Worm (Caenorhabditis elegans) whole organism, L4 larva: ENCODE data around the gene Y15E3A.5.
A peak's percentile ranks its signal among the peaks of the same experiment; 100 is the strongest.

Experiments used
- F10B5.3 ChIP-seq: sonication (generic microtip); optimal IDR thresholded peaks from 2 replicates; lab custom pipeline; 2016; ENCODE audit warnings: mild to moderate bottlenecking, missing genetic modification characterization, missing compliant biosample characterization
- F37D6.2 ChIP-seq: sonication (generic microtip); optimal IDR thresholded peaks from 2 replicates; lab custom pipeline; 2016; ENCODE audit warnings: mild to moderate bottlenecking, missing genetic modification characterization, missing compliant biosample characterization
- R02D3.7 ChIP-seq: fragments of 150-350 bp; sonication (generic microtip); optimal IDR thresholded peaks from 3 replicates; lab custom pipeline; 2014; ENCODE audit warnings: missing biosample characterization, missing genetic modification characterization
- T20F7.1 ChIP-seq: fragments of 200-800 bp; sonication (Bioruptor generic); optimal IDR thresholded peaks from 2 replicates; lab custom pipeline; 2018; ENCODE audit warnings: mild to moderate bottlenecking, missing genetic modification characterization, missing compliant biosample characterization
- Y105C5A.15 ChIP-seq: fragments of 200-800 bp; sonication (Bioruptor generic); IDR thresholded peaks from 2 replicates; pipeline ENCODE4 v1.3.6; 2022; ENCODE audit warnings: missing genetic modification characterization, missing compliant biosample characterization
- Y48G9A.11 ChIP-seq: fragments of 200-800 bp; sonication (Bioruptor generic); IDR thresholded peaks from 2 replicates; pipeline ENCODE4 v1.3.6; 2022; ENCODE audit warnings: missing genetic modification reagents, missing genetic modification characterization, missing compliant biosample characterization
- Y75B8A.6 ChIP-seq: fragments of 200-800 bp; sonication (Bioruptor generic); IDR thresholded peaks from 2 replicates; pipeline ENCODE4 v1.3.6; 2022; ENCODE audit warnings: missing genetic modification reagents, missing genetic modification characterization, missing compliant biosample characterization
- ZK546.5 ChIP-seq, 2 experiments: sonication (generic microtip); optimal IDR thresholded peaks; 2 replicates each; lab custom pipeline; 2017; ENCODE audit warnings: missing biosample characterization in 2 of 2, missing genetic modification characterization in 2 of 2
- aly-2 ChIP-seq: sonication (generic microtip); optimal IDR thresholded peaks from 2 replicates; lab custom pipeline; 2018; ENCODE audit warnings: missing biosample characterization, missing genetic modification characterization
- arid-1 ChIP-seq: fragments of 200-800 bp; sonication (Bioruptor generic); conservative IDR thresholded peaks from 2 replicates; pipeline ENCODE4 v1.3.6; 2022; ENCODE audit warnings: missing genetic modification reagents, missing genetic modification characterization, missing compliant biosample characterization
- attf-4 ChIP-seq: sonication (generic microtip); optimal IDR thresholded peaks from 3 replicates; lab custom pipeline; 2017; ENCODE audit warnings: missing biosample characterization, missing genetic modification characterization
- ceh-28 ChIP-seq: fragments of 150-350 bp; optimal IDR thresholded peaks from 2 replicates; lab custom pipeline; 2014; ENCODE audit warnings: missing biosample characterization, missing genetic modification reagents, missing genetic modification characterization
- ceh-44 ChIP-seq: fragments of 200-800 bp; sonication (Bioruptor generic); IDR thresholded peaks from 2 replicates; pipeline ENCODE4 v1.3.6; 2022; ENCODE audit warnings: missing genetic modification reagents, missing genetic modification characterization, missing compliant biosample characterization
- ces-1 ChIP-seq: fragments of 150-350 bp; sonication (generic microtip); optimal IDR thresholded peaks from 4 replicates; lab custom pipeline; 2014; ENCODE audit warnings: missing biosample characterization, missing genetic modification reagents, missing genetic modification characterization
- daf-16 ChIP-seq, 3 experiments: sonication (generic microtip); optimal IDR thresholded peaks; 2 replicates each; lab custom pipeline; 2016 to 2017; ENCODE audit warnings: missing genetic modification characterization in 3 of 3, missing genetic modification reagents in 3 of 3, mild to moderate bottlenecking in 2 of 3, missing compliant biosample characterization in 2 of 3, missing biosample characterization in 1 of 3, moderate library complexity in 1 of 3
- dmd-6 ChIP-seq: fragments of 200-800 bp; sonication (Bioruptor generic); IDR thresholded peaks from 2 replicates; pipeline ENCODE4 v1.3.6; 2022; ENCODE audit warnings: missing genetic modification reagents, missing genetic modification characterization, missing compliant biosample characterization
- duxl-1 ChIP-seq: sonication (generic microtip); optimal IDR thresholded peaks from 2 replicates; lab custom pipeline; 2016; ENCODE audit warnings: mild to moderate bottlenecking, missing genetic modification characterization, moderate library complexity, missing compliant biosample characterization; ENCODE audit not compliant: poor library complexity
- gei-8 ChIP-seq: fragments of 200-800 bp; sonication (Bioruptor generic); optimal IDR thresholded peaks from 2 replicates; lab custom pipeline; 2018; ENCODE audit warnings: mild to moderate bottlenecking, missing genetic modification characterization, missing compliant biosample characterization
- hlh-11 ChIP-seq: fragments of 200-800 bp; sonication (Bioruptor generic); optimal IDR thresholded peaks from 2 replicates; lab custom pipeline; 2018; ENCODE audit warnings: mild to moderate bottlenecking, missing genetic modification characterization, missing compliant biosample characterization
- jun-1 ChIP-seq: fragments of 150-350 bp; optimal IDR thresholded peaks from 2 replicates; lab custom pipeline; 2014; ENCODE audit warnings: missing biosample characterization, missing genetic modification reagents, missing genetic modification characterization
- lim-7 ChIP-seq: fragments of 200-800 bp; sonication (Bioruptor generic); IDR thresholded peaks from 2 replicates; pipeline ENCODE4 v1.3.6; 2022; ENCODE audit warnings: missing genetic modification characterization, missing compliant biosample characterization
- lin-13 ChIP-seq: fragments of 150-350 bp; optimal IDR thresholded peaks from 2 replicates; lab custom pipeline; 2014; ENCODE audit warnings: missing biosample characterization, missing genetic modification reagents, missing genetic modification characterization
- lin-29 ChIP-seq: fragments of 200-800 bp; sonication (Bioruptor generic); IDR thresholded peaks from 2 replicates; pipeline ENCODE4 v1.3.6; 2022; ENCODE audit warnings: missing genetic modification reagents, missing genetic modification characterization, missing compliant biosample characterization
- lin-39 ChIP-seq: fragments of 150-350 bp; optimal IDR thresholded peaks from 2 replicates; lab custom pipeline; 2014; ENCODE audit warnings: missing biosample characterization, missing genetic modification reagents, missing genetic modification characterization
- lir-3 ChIP-seq: sonication (generic microtip); optimal IDR thresholded peaks from 2 replicates; lab custom pipeline; 2016; ENCODE audit warnings: mild to moderate bottlenecking, missing genetic modification characterization, missing compliant biosample characterization
- lsy-2 ChIP-seq, 2 experiments: fragments of 150-350 bp in 1 of 2; sonication (generic microtip) in 1 of 2; optimal IDR thresholded peaks; 2 replicates each; lab custom pipeline; 2014 to 2017; ENCODE audit warnings: missing biosample characterization in 2 of 2, missing genetic modification characterization in 2 of 2
- madf-5 ChIP-seq, 2 experiments: fragments of 200-800 bp; sonication (Bioruptor generic); IDR thresholded peaks; 2 replicates each; pipeline ENCODE4 v1.3.6; 2022; ENCODE audit warnings: missing compliant biosample characterization in 2 of 2, missing genetic modification characterization in 2 of 2
- mdt-29 ChIP-seq: fragments of 200-800 bp; sonication (Bioruptor generic); IDR thresholded peaks from 2 replicates; pipeline ENCODE4 v1.3.6; 2022; ENCODE audit warnings: missing genetic modification reagents, missing genetic modification characterization, missing compliant biosample characterization
- mxl-2 ChIP-seq: fragments of 200-800 bp; sonication (Bioruptor generic); conservative IDR thresholded peaks from 2 replicates; pipeline ENCODE4 v1.3.6; 2022; ENCODE audit warnings: missing genetic modification reagents, missing genetic modification characterization, missing compliant biosample characterization
- mxl-3 ChIP-seq: fragments of 200-800 bp; sonication (Bioruptor generic); optimal IDR thresholded peaks from 2 replicates; lab custom pipeline; 2018; ENCODE audit warnings: mild to moderate bottlenecking, missing genetic modification characterization, missing compliant biosample characterization
- nhr-11 ChIP-seq: fragments of 150-350 bp; optimal IDR thresholded peaks from 2 replicates; lab custom pipeline; 2014; ENCODE audit warnings: missing biosample characterization, missing genetic modification characterization
- nhr-111 ChIP-seq: fragments of 200-800 bp; sonication (Bioruptor generic); optimal IDR thresholded peaks from 2 replicates; lab custom pipeline; 2018; ENCODE audit warnings: mild to moderate bottlenecking, missing genetic modification characterization, missing compliant biosample characterization
- nhr-28 ChIP-seq: fragments of 150-350 bp; optimal IDR thresholded peaks from 2 replicates; lab custom pipeline; 2014; ENCODE audit warnings: missing biosample characterization, missing genetic modification characterization
- nhr-41 ChIP-seq: fragments of 200-800 bp; sonication (Bioruptor generic); IDR thresholded peaks from 2 replicates; pipeline ENCODE4 v1.3.6; 2022; ENCODE audit warnings: missing genetic modification reagents, missing genetic modification characterization, missing compliant biosample characterization
- nhr-42 ChIP-seq: fragments of 200-800 bp; sonication (Bioruptor generic); IDR thresholded peaks from 2 replicates; pipeline ENCODE4 v1.3.6; 2022; ENCODE audit warnings: missing genetic modification characterization, missing compliant biosample characterization
- nhr-6 ChIP-seq: fragments of 150-350 bp; optimal IDR thresholded peaks from 2 replicates; lab custom pipeline; 2014; ENCODE audit warnings: missing biosample characterization, missing genetic modification characterization
- nhr-77 ChIP-seq: fragments of 150-350 bp; optimal IDR thresholded peaks from 2 replicates; lab custom pipeline; 2014; ENCODE audit warnings: missing biosample characterization, missing genetic modification characterization
- php-3 ChIP-seq: fragments of 200-800 bp; sonication (Bioruptor generic); IDR thresholded peaks from 2 replicates; pipeline ENCODE4 v1.3.6; 2022; ENCODE audit warnings: missing genetic modification reagents, missing genetic modification characterization, missing compliant biosample characterization
- pqm-1 ChIP-seq: sonication (generic microtip); optimal IDR thresholded peaks from 2 replicates; lab custom pipeline; 2017; ENCODE audit warnings: missing biosample characterization, missing genetic modification characterization
- rbr-2 ChIP-seq: sonication (generic microtip); optimal IDR thresholded peaks from 2 replicates; lab custom pipeline; 2016; ENCODE audit warnings: missing genotype, missing genetic modification characterization, missing compliant biosample characterization
- saeg-2 ChIP-seq: fragments of 200-800 bp; sonication (Bioruptor generic); IDR thresholded peaks from 2 replicates; pipeline ENCODE4 v1.3.6; 2022; ENCODE audit warnings: missing genetic modification reagents, missing genetic modification characterization, missing compliant biosample characterization
- snpc-4 ChIP-seq: fragments of 150-350 bp; optimal IDR thresholded peaks from 2 replicates; lab custom pipeline; 2014; ENCODE audit warnings: missing biosample characterization, missing genetic modification characterization
- spr-1 ChIP-seq: sonication (generic microtip); optimal IDR thresholded peaks from 2 replicates; lab custom pipeline; 2016; ENCODE audit warnings: mild to moderate bottlenecking, missing genetic modification characterization, missing compliant biosample characterization
- tag-97 ChIP-seq: fragments of 200-800 bp; sonication (Bioruptor generic); IDR thresholded peaks from 2 replicates; pipeline ENCODE4 v1.3.6; 2022; ENCODE audit warnings: missing genetic modification characterization, missing compliant biosample characterization
- vab-7 ChIP-seq: fragments of 200-800 bp; sonication (Bioruptor generic); IDR thresholded peaks from 2 replicates; pipeline ENCODE4 v1.3.6; 2022; ENCODE audit warnings: missing genetic modification reagents, missing genetic modification characterization, missing compliant biosample characterization
- zag-1 ChIP-seq: fragments of 150-350 bp; optimal IDR thresholded peaks from 2 replicates; lab custom pipeline; 2014; ENCODE audit warnings: missing biosample characterization, missing genetic modification characterization
- zfp-3 ChIP-seq: fragments of 200-800 bp; sonication (Bioruptor generic); conservative IDR thresholded peaks from 2 replicates; pipeline ENCODE4 v1.3.6; 2022; ENCODE audit warnings: missing genetic modification reagents, missing genetic modification characterization, missing compliant biosample characterization
- zip-11 ChIP-seq: fragments of 200-800 bp; sonication (Bioruptor generic); IDR thresholded peaks from 2 replicates; pipeline ENCODE4 v1.3.6; 2022; ENCODE audit warnings: missing genetic modification characterization, missing compliant biosample characterization
- zip-2 ChIP-seq: fragments of 150-350 bp; optimal IDR thresholded peaks from 2 replicates; lab custom pipeline; 2014; ENCODE audit warnings: missing biosample characterization, missing genetic modification characterization
- ztf-11 ChIP-seq: fragments of 150-350 bp; optimal IDR thresholded peaks from 2 replicates; lab custom pipeline; 2014; ENCODE audit warnings: missing biosample characterization, missing genetic modification characterization
- ztf-7 ChIP-seq: fragments of 150-350 bp; optimal IDR thresholded peaks from 2 replicates; lab custom pipeline; 2014; ENCODE audit warnings: missing biosample characterization, missing genetic modification characterization

The Y15E3A.5 gene

ce11 chrX:15362152-15362922 is 22.0 kb downstream of the Y15E3A.5 start:
- TF ChIP-seq ces-1 (GFP tag; lab: Kevin White, UChicago) = no peak
- TF ChIP-seq arid-1 (GFP tag; lab: Robert Waterston, UW) = no peak
- 0 out of 2 replicates have a peak, but pooled peaks have one; percentile 24 for TF ChIP-seq nhr-41
- 0 out of 2 replicates have a peak, but pooled peaks have one; percentile 16 for TF ChIP-seq vab-7 (GFP tag; lab: Robert Waterston, UW)
- no peak for TF ChIP-seq attf-4 (tag; lab: Kevin White, UChicago)
- no peak for TF ChIP-seq lin-29 (GFP tag; lab: Robert Waterston, UW)
- TF ChIP-seq mxl-3 (GFP tag; lab: Kevin White, UChicago) = no peak
- no peak for TF ChIP-seq zip-11
- TF ChIP-seq F37D6.2 = no peak
- no peak for TF ChIP-seq daf-16 (GFP tag; optimal IDR thresholded peaks at IDR 0.05; lab: Kevin White, UChicago)
- no peak for TF ChIP-seq daf-16 (tag; optimal IDR thresholded peaks at IDR 0.05; lab: Kevin White, UChicago)
- TF ChIP-seq zfp-3 (GFP tag; lab: Robert Waterston, UW) = no peak
- peak; percentile 46 for TF ChIP-seq snpc-4 (tag; lab: Kevin White, UChicago)
- TF ChIP-seq aly-2 (tag; lab: Kevin White, UChicago) = no peak
- TF ChIP-seq ztf-7 (tag; lab: Kevin White, UChicago) = no peak
- no peak for TF ChIP-seq R02D3.7 (tag; lab: Kevin White, UChicago)
- TF ChIP-seq saeg-2 (GFP tag; lab: Robert Waterston, UW) = no peak
- no peak for TF ChIP-seq T20F7.1 (GFP tag; lab: Kevin White, UChicago)
- no peak for TF ChIP-seq lin-39 (tag; lab: Kevin White, UChicago)
- TF ChIP-seq zag-1 (tag; lab: Kevin White, UChicago) = no peak
- no peak for TF ChIP-seq nhr-6 (tag; lab: Kevin White, UChicago)
- no peak for TF ChIP-seq ceh-28 (tag; lab: Kevin White, UChicago)
- TF ChIP-seq nhr-111 (GFP tag; lab: Kevin White, UChicago) = no peak
- no peak for TF ChIP-seq duxl-1 (tag; lab: Kevin White, UChicago)
- TF ChIP-seq madf-5 (GFP tag; IDR thresholded peaks at IDR 0.05; lab: Robert Waterston, UW) = no peak
- TF ChIP-seq lir-3 (tag; lab: Kevin White, UChicago) = no peak
- peak; percentile 18 for TF ChIP-seq spr-1 (tag; lab: Kevin White, UChicago)
- TF ChIP-seq lsy-2 (tag; optimal IDR thresholded peaks at IDR 0.05; lab: Kevin White, UChicago) = no peak
- no peak for TF ChIP-seq pqm-1 (tag; lab: Kevin White, UChicago)
- TF ChIP-seq tag-97 (GFP tag; lab: Robert Waterston, UW) = no peak
- 0 out of 2 replicates have a peak, but pooled peaks have one; percentile 29 for TF ChIP-seq nhr-42 (GFP tag; lab: Robert Waterston, UW)
- no peak for TF ChIP-seq hlh-11 (tag; lab: Kevin White, UChicago)
- TF ChIP-seq php-3 (GFP tag; lab: Robert Waterston, UW) = no peak
- no peak for TF ChIP-seq jun-1 (tag; lab: Kevin White, UChicago)
- peak; percentile 49; the same call in 1 of the 2 replicates for TF ChIP-seq mdt-29
- TF ChIP-seq rbr-2 (tag; lab: Kevin White, UChicago) = peak; percentile 8
- TF ChIP-seq ceh-44 = no peak
- no peak for TF ChIP-seq mxl-2 (GFP tag; lab: Robert Waterston, UW)
- no peak for TF ChIP-seq F10B5.3 (tag; lab: Kevin White, UChicago)
- TF ChIP-seq dmd-6 (GFP tag; lab: Robert Waterston, UW) = 0 out of 2 replicates have a peak, but pooled peaks have one; percentile 19
- TF ChIP-seq Y48G9A.11 = no peak
- no peak for TF ChIP-seq gei-8 (GFP tag; lab: Kevin White, UChicago)
- no peak for TF ChIP-seq zip-2 (tag; lab: Kevin White, UChicago)
- no peak for TF ChIP-seq ZK546.5 (tag; optimal IDR thresholded peaks at IDR 0.05; lab: Kevin White, UChicago)
- no peak for TF ChIP-seq ztf-11 (tag; lab: Kevin White, UChicago)
- no peak for TF ChIP-seq lin-13 (GFP tag; lab: Kevin White, UChicago)
- TF ChIP-seq Y75B8A.6 (GFP tag; lab: Robert Waterston, UW) = no peak
- no peak for TF ChIP-seq nhr-77 (tag; lab: Kevin White, UChicago)
- TF ChIP-seq nhr-11 (tag; lab: Kevin White, UChicago) = no peak
- TF ChIP-seq Y105C5A.15 (GFP tag; lab: Robert Waterston, UW) = no peak
- TF ChIP-seq lim-7 (GFP tag; lab: Robert Waterston, UW) = no peak
- no peak for TF ChIP-seq nhr-28 (tag; lab: Kevin White, UChicago)
